Worm (Caenorhabditis elegans) whole organism, L4 larva: ENCODE results near the gene grd-5.

Experiments used
- F26F4.8 ChIP-seq: fragments of 200-800 bp; sonication (Bioruptor generic); conservative IDR thresholded peaks from 2 replicates; pipeline ENCODE4 v1.3.6; 2022; ENCODE audit warnings: missing genetic modification characterization, missing compliant biosample characterization
- T20F7.1 ChIP-seq: fragments of 200-800 bp; sonication (Bioruptor generic); optimal IDR thresholded peaks from 2 replicates; lab custom pipeline; 2018; ENCODE audit warnings: mild to moderate bottlenecking, missing genetic modification characterization, missing compliant biosample characterization
- T26A8.4 ChIP-seq: fragments of 200-800 bp; sonication (Bioruptor generic); IDR thresholded peaks from 2 replicates; pipeline ENCODE4 v1.3.6; 2022; ENCODE audit warnings: missing genetic modification characterization, missing compliant biosample characterization
- Y105C5A.15 ChIP-seq: fragments of 200-800 bp; sonication (Bioruptor generic); IDR thresholded peaks from 2 replicates; pipeline ENCODE4 v1.3.6; 2022; ENCODE audit warnings: missing genetic modification characterization, missing compliant biosample characterization
- Y48G9A.11 ChIP-seq: fragments of 200-800 bp; sonication (Bioruptor generic); IDR thresholded peaks from 2 replicates; pipeline ENCODE4 v1.3.6; 2022; ENCODE audit warnings: missing genetic modification reagents, missing genetic modification characterization, missing compliant biosample characterization
- ZK337.2 ChIP-seq: fragments of 200-800 bp; sonication (Bioruptor generic); IDR thresholded peaks from 2 replicates; pipeline ENCODE4 v1.3.6; 2022; ENCODE audit warnings: missing genetic modification reagents, missing genetic modification characterization, missing compliant biosample characterization
- aha-1 ChIP-seq: fragments of 150-350 bp; peaks from one replicate; lab custom pipeline; 2014; ENCODE audit warnings: missing biosample characterization, missing genetic modification characterization
- arid-1 ChIP-seq: fragments of 200-800 bp; sonication (Bioruptor generic); conservative IDR thresholded peaks from 2 replicates; pipeline ENCODE4 v1.3.6; 2022; ENCODE audit warnings: missing genetic modification reagents, missing genetic modification characterization, missing compliant biosample characterization
- ceh-82 ChIP-seq: sonication (generic microtip); optimal IDR thresholded peaks from 2 replicates; lab custom pipeline; 2017; ENCODE audit warnings: missing biosample characterization, missing genetic modification characterization
- daf-12 ChIP-seq: fragments of 150-350 bp; optimal IDR thresholded peaks from 2 replicates; lab custom pipeline; 2014; ENCODE audit warnings: missing biosample characterization, missing genetic modification reagents, missing genetic modification characterization
- daf-16 ChIP-seq, 3 experiments: sonication (generic microtip); optimal IDR thresholded peaks; 2 replicates each; lab custom pipeline; 2016 to 2017; ENCODE audit warnings: missing genetic modification characterization in 3 of 3, missing genetic modification reagents in 3 of 3, mild to moderate bottlenecking in 2 of 3, missing compliant biosample characterization in 2 of 3, missing biosample characterization in 1 of 3, moderate library complexity in 1 of 3
- dve-1 ChIP-seq: sonication (generic microtip); optimal IDR thresholded peaks from 2 replicates; lab custom pipeline; 2017; ENCODE audit warnings: antibody characterized with exemption, mild to moderate bottlenecking, missing genetic modification characterization, missing compliant biosample characterization; ENCODE audit not compliant: insufficient read depth
- fkh-10 ChIP-seq: fragments of 150-350 bp; optimal IDR thresholded peaks from 2 replicates; lab custom pipeline; 2014; ENCODE audit warnings: missing biosample characterization, missing genetic modification reagents, missing genetic modification characterization
- fos-1 ChIP-seq: fragments of 150-350 bp; optimal IDR thresholded peaks from 2 replicates; lab custom pipeline; 2014; ENCODE audit warnings: missing biosample characterization, missing genetic modification characterization
- hlh-11 ChIP-seq: fragments of 200-800 bp; sonication (Bioruptor generic); optimal IDR thresholded peaks from 2 replicates; lab custom pipeline; 2018; ENCODE audit warnings: mild to moderate bottlenecking, missing genetic modification characterization, missing compliant biosample characterization
- hlh-30 ChIP-seq: sonication (generic microtip); optimal IDR thresholded peaks from 2 replicates; lab custom pipeline; 2017; ENCODE audit warnings: antibody characterized with exemption, mild to moderate bottlenecking, missing genetic modification characterization, missing compliant biosample characterization; ENCODE audit not compliant: insufficient read depth
- hmg-1.1 ChIP-seq: fragments of 200-800 bp; sonication (Bioruptor generic); IDR thresholded peaks from 2 replicates; pipeline ENCODE4 v1.3.6; 2022; ENCODE audit warnings: missing genetic modification reagents, missing genetic modification characterization, missing compliant biosample characterization
- jun-1 ChIP-seq: fragments of 150-350 bp; optimal IDR thresholded peaks from 2 replicates; lab custom pipeline; 2014; ENCODE audit warnings: missing biosample characterization, missing genetic modification reagents, missing genetic modification characterization
- lim-7 ChIP-seq: fragments of 200-800 bp; sonication (Bioruptor generic); IDR thresholded peaks from 2 replicates; pipeline ENCODE4 v1.3.6; 2022; ENCODE audit warnings: missing genetic modification characterization, missing compliant biosample characterization
- lin-1 ChIP-seq: fragments of 200-800 bp; sonication (Bioruptor generic); IDR thresholded peaks from 2 replicates; pipeline ENCODE4 v1.3.6; 2022; ENCODE audit warnings: missing genetic modification reagents, missing genetic modification characterization, missing compliant biosample characterization
- lin-15B ChIP-seq: fragments of 150-350 bp; sonication (generic microtip); optimal IDR thresholded peaks from 3 replicates; lab custom pipeline; 2014; ENCODE audit warnings: missing biosample characterization, missing genetic modification characterization
- lsy-2 ChIP-seq, 2 experiments: fragments of 150-350 bp in 1 of 2; sonication (generic microtip) in 1 of 2; optimal IDR thresholded peaks; 2 replicates each; lab custom pipeline; 2014 to 2017; ENCODE audit warnings: missing biosample characterization in 2 of 2, missing genetic modification characterization in 2 of 2
- madf-9 ChIP-seq: fragments of 200-800 bp; sonication (Bioruptor generic); conservative IDR thresholded peaks from 2 replicates; pipeline ENCODE4 v1.3.6; 2022; ENCODE audit warnings: missing genetic modification reagents, missing genetic modification characterization, missing compliant biosample characterization
- mep-1 ChIP-seq: fragments of 150-350 bp; sonication (generic microtip); optimal IDR thresholded peaks from 3 replicates; lab custom pipeline; 2014; ENCODE audit warnings: missing biosample characterization, missing genetic modification characterization
- mes-2 ChIP-seq: sonication (generic microtip); optimal IDR thresholded peaks from 2 replicates; lab custom pipeline; 2016; ENCODE audit warnings: missing genotype, mild to moderate bottlenecking, missing genetic modification characterization, missing compliant biosample characterization; ENCODE audit not compliant: poor library complexity, severe bottlenecking
- nhr-10 ChIP-seq: fragments of 150-350 bp; optimal IDR thresholded peaks from 2 replicates; lab custom pipeline; 2014; ENCODE audit warnings: missing biosample characterization, missing genetic modification characterization
- nhr-11 ChIP-seq: fragments of 150-350 bp; optimal IDR thresholded peaks from 2 replicates; lab custom pipeline; 2014; ENCODE audit warnings: missing biosample characterization, missing genetic modification characterization
- nhr-237 ChIP-seq: sonication (generic microtip); optimal IDR thresholded peaks from 2 replicates; lab custom pipeline; 2017; ENCODE audit warnings: missing biosample characterization, missing genetic modification characterization
- nhr-25 ChIP-seq: sonication (generic microtip); optimal IDR thresholded peaks from 2 replicates; lab custom pipeline; 2017; ENCODE audit warnings: missing genetic modification characterization, mild to moderate bottlenecking, missing compliant biosample characterization, antibody characterized with exemption, moderate library complexity, borderline replicate concordance; ENCODE audit not compliant: insufficient read depth
- nhr-28 ChIP-seq: fragments of 150-350 bp; optimal IDR thresholded peaks from 2 replicates; lab custom pipeline; 2014; ENCODE audit warnings: missing biosample characterization, missing genetic modification characterization
- nhr-42 ChIP-seq: fragments of 200-800 bp; sonication (Bioruptor generic); IDR thresholded peaks from 2 replicates; pipeline ENCODE4 v1.3.6; 2022; ENCODE audit warnings: missing genetic modification characterization, missing compliant biosample characterization
- pqm-1 ChIP-seq: sonication (generic microtip); optimal IDR thresholded peaks from 2 replicates; lab custom pipeline; 2017; ENCODE audit warnings: missing biosample characterization, missing genetic modification characterization
- spr-1 ChIP-seq: sonication (generic microtip); optimal IDR thresholded peaks from 2 replicates; lab custom pipeline; 2016; ENCODE audit warnings: mild to moderate bottlenecking, missing genetic modification characterization, missing compliant biosample characterization
- unc-130 ChIP-seq: sonication (generic microtip); optimal IDR thresholded peaks from 2 replicates; lab custom pipeline; 2016; ENCODE audit warnings: missing genetic modification reagents, missing genetic modification characterization, missing compliant biosample characterization
- unc-39 ChIP-seq: sonication (generic microtip); optimal IDR thresholded peaks from 2 replicates; lab custom pipeline; 2017; ENCODE audit warnings: missing biosample characterization, missing genetic modification characterization
- unc-62 ChIP-seq, 3 experiments: fragments of 150-350 bp in 1 of 3; sonication (generic microtip); optimal IDR thresholded peaks in 2 of 3; peaks in 1 of 3; 1 replicate in 1 of 3; 2 replicates in 2 of 3; lab custom pipeline; 2014 to 2017; ENCODE audit warnings: missing biosample characterization in 3 of 3, missing genetic modification characterization in 3 of 3, missing genetic modification reagents in 3 of 3, missing genotype in 1 of 3
- zag-1 ChIP-seq: fragments of 150-350 bp; optimal IDR thresholded peaks from 2 replicates; lab custom pipeline; 2014; ENCODE audit warnings: missing biosample characterization, missing genetic modification characterization
- zfp-2 ChIP-seq: sonication (generic microtip); optimal IDR thresholded peaks from 2 replicates; lab custom pipeline; 2016; ENCODE audit warnings: mild to moderate bottlenecking, missing genetic modification characterization, missing compliant biosample characterization
- zip-11 ChIP-seq: fragments of 200-800 bp; sonication (Bioruptor generic); IDR thresholded peaks from 2 replicates; pipeline ENCODE4 v1.3.6; 2022; ENCODE audit warnings: missing genetic modification characterization, missing compliant biosample characterization

The grd-5 gene

DNA sequence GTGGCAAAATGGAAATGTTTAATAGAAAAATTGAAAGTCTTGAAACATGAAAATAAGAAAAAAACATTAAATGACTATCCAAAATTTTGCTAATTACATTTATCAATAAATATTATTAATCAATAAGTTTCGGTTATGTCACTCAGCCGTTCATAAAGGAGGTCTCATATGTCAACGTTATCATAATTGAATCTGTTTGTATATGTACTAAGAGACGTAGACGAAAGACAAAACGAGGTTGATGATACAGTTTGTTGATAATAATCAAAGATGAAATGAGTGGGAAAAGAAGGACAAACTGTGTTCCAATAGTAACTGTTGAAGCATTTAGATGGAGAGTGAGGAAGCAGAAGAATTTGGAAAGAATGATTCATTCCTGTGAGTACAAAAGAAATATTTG lies 31.9 kb upstream of the grd-5 start (continued):
- no peak for TF ChIP-seq arid-1 (GFP tag; lab: Robert Waterston, UW)
- no peak for TF ChIP-seq nhr-42 (GFP tag; lab: Robert Waterston, UW)
- no peak for TF ChIP-seq mes-2 (tag; lab: Kevin White, UChicago)
- no peak for TF ChIP-seq lim-7 (GFP tag; lab: Robert Waterston, UW)

DNA sequence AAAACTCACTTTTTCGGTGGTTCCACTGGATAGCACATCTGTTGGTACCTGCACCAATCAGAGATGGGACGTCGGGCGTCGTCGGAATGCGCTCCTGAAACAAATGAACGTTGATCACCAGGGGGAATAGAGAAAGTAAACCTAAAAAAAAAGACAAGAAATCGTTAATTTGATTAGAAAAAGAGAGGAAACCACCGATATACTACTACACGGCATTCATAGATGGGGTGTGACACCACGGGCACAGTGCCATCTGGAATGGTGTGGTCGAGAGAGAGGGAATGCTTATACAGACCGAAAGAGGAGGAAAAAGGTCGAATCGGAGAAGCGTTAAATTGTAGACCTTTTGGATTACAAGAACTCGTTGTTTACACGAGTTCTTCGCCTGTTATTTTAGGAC lies 30.8 kb upstream of the grd-5 start, which contains the start of gene C10B5.3:
C10B5.3 (minus strand) TSS at position 101 of the 400 bp plus-strand sequence.
- TF ChIP-seq dve-1 (tag; lab: Kevin White, UChicago) (no peak), zip-11 (GFP tag; lab: Robert Waterston, UW) (no peak), nhr-25 (no peak), fos-1 (tag; lab: Kevin White, UChicago) (no peak), lin-15B (no peak), nhr-42 (GFP tag; lab: Robert Waterston, UW) (no peak), daf-12 (no peak), ZK337.2 (GFP tag; lab: Robert Waterston, UW) (no peak), lin-1 (GFP tag; lab: Robert Waterston, UW) (no peak), ceh-82 (tag; lab: Kevin White, UChicago) (no peak), T20F7.1 (GFP tag; lab: Kevin White, UChicago) (no peak), Y48G9A.11 (GFP tag; lab: Robert Waterston, UW) (no peak), zag-1 (tag; lab: Kevin White, UChicago) (no peak), unc-130 (GFP tag; lab: Kevin White, UChicago) (no peak), pqm-1 (tag; lab: Kevin White, UChicago) (no peak), Y105C5A.15 (0 out of 2 replicates have a peak, but pooled peaks have one; percentile 32), spr-1 (no peak), unc-62 (GFP tag; optimal IDR thresholded peaks at IDR 0.05 in 1 of 2; lab: Kevin White, UChicago) (peak in 1 of 2 experiments; percentile 72), unc-62 (tag; optimal IDR thresholded peaks at IDR 0.05; lab: Kevin White, UChicago) (no peak)

DNA sequence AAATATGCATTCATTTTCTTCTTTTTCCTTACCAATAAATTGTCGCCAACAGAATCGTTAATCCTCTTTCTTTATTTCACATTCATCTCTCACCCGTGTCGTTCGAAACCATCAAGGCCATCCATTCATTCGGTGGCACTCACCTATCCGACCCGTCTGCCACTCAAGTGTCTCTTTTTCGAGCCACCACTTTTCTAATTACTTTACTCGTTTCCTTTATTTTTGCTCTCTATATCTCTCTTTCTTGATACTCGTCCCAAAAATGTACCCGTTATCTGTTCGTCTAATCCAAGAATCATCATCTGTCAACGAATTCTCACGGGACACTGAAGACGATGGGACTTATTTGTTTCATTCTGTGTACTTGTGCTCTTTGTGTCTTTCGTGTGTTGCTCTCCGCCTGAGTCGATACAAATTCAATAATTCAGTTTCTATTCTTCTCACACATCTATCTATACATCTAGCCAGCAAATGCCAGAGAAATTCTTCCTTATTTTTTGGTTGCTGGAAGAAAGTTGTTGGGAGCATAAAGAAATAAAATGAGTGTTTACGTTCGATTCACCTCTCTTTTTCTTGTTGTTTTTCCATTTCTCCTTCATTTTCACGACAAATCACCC lies 26.0 kb upstream of the grd-5 start:
- no peak for TF ChIP-seq nhr-237 (tag; lab: Kevin White, UChicago)
- peak; percentile 57 for TF ChIP-seq fkh-10
- no peak for TF ChIP-seq arid-1 (GFP tag; lab: Robert Waterston, UW)

DNA sequence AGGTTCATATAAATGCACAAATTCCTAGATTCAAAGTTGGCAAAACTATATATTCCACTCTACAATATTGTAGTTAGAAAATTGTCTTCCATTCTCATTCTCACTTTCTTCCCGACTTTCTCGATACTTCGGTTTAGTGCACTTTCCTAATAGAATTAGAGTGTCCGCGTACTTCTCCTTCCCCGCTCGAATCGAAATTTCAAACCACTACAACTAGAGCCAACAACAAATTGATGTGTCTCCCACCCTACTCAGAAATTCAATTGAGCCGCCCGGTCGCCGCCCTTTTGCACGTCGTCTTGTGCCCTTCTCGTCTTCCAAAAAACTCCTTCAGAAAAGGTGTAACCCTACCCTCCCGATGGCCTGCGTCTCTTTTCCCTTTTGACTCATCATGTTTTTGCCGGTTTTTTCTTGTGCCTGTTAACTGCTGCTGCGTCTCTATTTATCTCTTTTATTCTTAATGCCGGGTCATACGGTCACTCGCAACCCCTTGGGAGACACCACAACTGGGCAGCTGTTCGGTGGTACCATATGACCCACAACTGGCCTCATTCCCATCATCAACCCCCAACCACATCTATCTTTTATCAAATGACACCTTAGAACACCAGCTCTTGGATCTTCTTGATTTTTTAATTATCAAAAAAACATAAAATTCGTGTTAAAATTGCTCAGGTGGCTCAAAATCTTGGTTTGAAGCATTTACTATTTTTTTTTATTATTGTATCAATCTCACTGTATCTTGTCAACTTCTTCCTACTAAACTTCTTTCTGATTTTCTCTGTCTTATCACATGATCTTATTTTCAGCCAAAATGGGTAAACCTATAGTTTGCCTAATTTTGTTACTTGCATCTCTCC lies 24.5 kb upstream of the grd-5 start, which contains the start of gene tag-196:
tag-196 (plus strand) TSS at position 810 of the 860 bp plus-strand sequence.
- no peak for TF ChIP-seq madf-9 (GFP tag; lab: Robert Waterston, UW)
- 0 out of 2 replicates have a peak, but pooled peaks have one; percentile 17 for TF ChIP-seq hmg-1.1 (GFP tag; lab: Robert Waterston, UW)
- TF ChIP-seq lim-7 (GFP tag; lab: Robert Waterston, UW), result no peak
- no peak for TF ChIP-seq jun-1
- TF ChIP-seq unc-39, result no peak
- peak; percentile 92 for TF ChIP-seq hlh-30 (tag; lab: Kevin White, UChicago)
- TF ChIP-seq nhr-10 (tag; lab: Kevin White, UChicago), result no peak
- TF ChIP-seq T20F7.1 (GFP tag; lab: Kevin White, UChicago), result no peak
- no peak for TF ChIP-seq mep-1 (tag; lab: Kevin White, UChicago)
- peak; percentile 12 for TF ChIP-seq nhr-28
- TF ChIP-seq unc-62 (GFP tag; optimal IDR thresholded peaks at IDR 0.05 in 1 of 2; lab: Kevin White, UChicago), result peak in 1 of 2 experiments; percentile 77
- TF ChIP-seq unc-62 (tag; optimal IDR thresholded peaks at IDR 0.05; lab: Kevin White, UChicago), result no peak
- no peak for TF ChIP-seq F26F4.8
- TF ChIP-seq nhr-11 (tag; lab: Kevin White, UChicago), result peak; percentile 68
- TF ChIP-seq lsy-2 (tag; optimal IDR thresholded peaks at IDR 0.05; lab: Kevin White, UChicago), result peak in 1 of 2 experiments; percentile 14
- TF ChIP-seq T26A8.4 (GFP tag; lab: Robert Waterston, UW), result no peak
- peak in 1 of 2 experiments; percentile 44 for TF ChIP-seq daf-16 (GFP tag; optimal IDR thresholded peaks at IDR 0.05; lab: Kevin White, UChicago)
- no peak for TF ChIP-seq daf-16 (tag; optimal IDR thresholded peaks at IDR 0.05; lab: Kevin White, UChicago)
- no peak for TF ChIP-seq zfp-2 (tag; lab: Kevin White, UChicago)
- peak; percentile 70 for TF ChIP-seq hlh-11
- no peak for TF ChIP-seq zag-1 (tag; lab: Kevin White, UChicago)
- peak; percentile 89 for TF ChIP-seq aha-1
- no peak for TF ChIP-seq zip-11 (GFP tag; lab: Robert Waterston, UW)
- TF ChIP-seq, all 104 proteins: peak for 9
